Worm (Caenorhabditis elegans) whole organism, early embryonic: ENCODE data around the gene K06A4.10.

Source experiments
- ama-1 ChIP-seq: fragments of 150-350 bp; optimal IDR thresholded peaks from 2 replicates; lab custom pipeline; 2014
- hnd-1 ChIP-seq: sonication (generic microtip); optimal IDR thresholded peaks from 2 replicates; lab custom pipeline; 2016; ENCODE audit warnings: missing genetic modification characterization, missing compliant biosample characterization
- scrt-1 ChIP-seq: fragments of 200-800 bp; sonication (Bioruptor generic); IDR thresholded peaks from 2 replicates; pipeline ENCODE4 v1.3.6; 2022; ENCODE audit warnings: missing genetic modification characterization, missing compliant biosample characterization
- tbx-11 ChIP-seq: fragments of 200-800 bp; sonication (Bioruptor generic); IDR thresholded peaks from 2 replicates; pipeline ENCODE4 v1.3.6; 2022; ENCODE audit warnings: missing genetic modification characterization, missing compliant biosample characterization
- tra-4 ChIP-seq: sonication (generic microtip); optimal IDR thresholded peaks from 2 replicates; lab custom pipeline; 2017; ENCODE audit warnings: missing genetic modification characterization, missing compliant biosample characterization

- TF ChIP-seq tra-4 (no peak), ama-1 (lab: Kevin White, UChicago) (no peak), scrt-1 (GFP tag; lab: Robert Waterston, UW) (no peak), tbx-11 (GFP tag; lab: Robert Waterston, UW) (no peak), hnd-1 (tag; lab: Kevin White, UChicago) (no peak)
Observed at ce11 chrV:9440003-9440319, 49.6 kb downstream of the K06A4.10 start.
